Fruit fly (Drosophila melanogaster) whole organism, embryonic: ENCODE data around the gene mus201.

Source experiments
- Ada2b ChIP-seq: fragments of 200-800 bp; sonication (Bioruptor generic); IDR thresholded peaks from 2 replicates; pipeline ENCODE4 v1.3.6; 2022; ENCODE audit warnings: missing biosample characterization, missing genetic modification characterization
- Antp ChIP-seq: fragments of 200-800 bp; sonication (Bioruptor generic); optimal IDR thresholded peaks from 3 replicates; lab custom pipeline; 2016; ENCODE audit warnings: missing biosample characterization, missing genetic modification characterization
- CG1024 ChIP-seq: fragments of 200-800 bp; sonication (Bioruptor generic); IDR thresholded peaks from 2 replicates; pipeline ENCODE4 v1.3.6; 2022; ENCODE audit warnings: missing biosample characterization, missing genetic modification characterization
- CG10321 ChIP-seq: fragments of 200-800 bp; sonication (Bioruptor generic); IDR thresholded peaks from 2 replicates; pipeline ENCODE4 v1.3.6; 2022; ENCODE audit warnings: missing biosample characterization, missing genetic modification characterization
- CG10654 ChIP-seq: fragments of 200-800 bp; sonication (Bioruptor generic); optimal IDR thresholded peaks from 2 replicates; lab custom pipeline; 2016; ENCODE audit warnings: missing biosample characterization, missing genetic modification characterization
- CG11723 ChIP-seq: fragments of 200-800 bp; sonication (Bioruptor generic); optimal IDR thresholded peaks from 2 replicates; lab custom pipeline; 2017; ENCODE audit warnings: missing biosample characterization, mild to moderate bottlenecking, missing genetic modification characterization
- CG12391 ChIP-seq: fragments of 200-800 bp; sonication (Bioruptor generic); optimal IDR thresholded peaks from 3 replicates; lab custom pipeline; 2018; ENCODE audit warnings: missing biosample characterization, mild to moderate bottlenecking, missing genetic modification characterization, moderate library complexity
- CG13894 ChIP-seq: fragments of 200-800 bp; sonication (Bioruptor generic); optimal IDR thresholded peaks from 3 replicates; lab custom pipeline; 2018; ENCODE audit warnings: missing biosample characterization, mild to moderate bottlenecking, missing genetic modification characterization, moderate library complexity
- CG1603 ChIP-seq: fragments of 200-800 bp; sonication (Bioruptor generic); optimal IDR thresholded peaks from 2 replicates; lab custom pipeline; 2019; ENCODE audit warnings: missing biosample characterization, mild to moderate bottlenecking, missing genetic modification characterization, moderate library complexity
- CG17361 ChIP-seq: fragments of 200-800 bp; sonication (Bioruptor generic); IDR thresholded peaks from 3 replicates; pipeline ENCODE4 v1.3.6; 2022; ENCODE audit warnings: missing biosample characterization, missing genetic modification characterization
- CG18619 ChIP-seq: fragments of 200-800 bp; sonication (Bioruptor generic); optimal IDR thresholded peaks from 3 replicates; lab custom pipeline; 2017; ENCODE audit warnings: missing biosample characterization, mild to moderate bottlenecking, missing genetic modification characterization
- CG3281 ChIP-seq: fragments of 200-800 bp; sonication (Bioruptor generic); optimal IDR thresholded peaks from 3 replicates; lab custom pipeline; 2017; ENCODE audit warnings: missing biosample characterization, mild to moderate bottlenecking, missing genetic modification characterization
- CG3407 ChIP-seq: fragments of 200-800 bp; sonication (Bioruptor generic); optimal IDR thresholded peaks from 2 replicates; lab custom pipeline; 2018; ENCODE audit warnings: missing biosample characterization, mild to moderate bottlenecking, missing genetic modification characterization
- CG4854 ChIP-seq: fragments of 200-800 bp; sonication (Bioruptor generic); optimal IDR thresholded peaks from 2 replicates; lab custom pipeline; 2016; ENCODE audit warnings: missing biosample characterization, missing genetic modification characterization, inconsistent platforms
- CG6254 ChIP-seq: fragments of 200-800 bp; sonication (Bioruptor generic); optimal IDR thresholded peaks from 3 replicates; lab custom pipeline; 2017; ENCODE audit warnings: mild to moderate bottlenecking, missing biosample characterization, missing genetic modification reagents, missing genetic modification characterization
- CG6854 ChIP-seq: fragments of 200-800 bp; sonication (Bioruptor generic); optimal IDR thresholded peaks from 3 replicates; lab custom pipeline; 2017; ENCODE audit warnings: missing biosample characterization, mild to moderate bottlenecking, missing genetic modification characterization
- CG8290 ChIP-seq, 3 experiments: fragments of 200-800 bp; sonication (Bioruptor generic); optimal IDR thresholded peaks; 2 replicates each; lab custom pipeline; 2016 to 2019; ENCODE audit warnings: missing biosample characterization in 3 of 3, missing genetic modification characterization in 3 of 3, mild to moderate bottlenecking in 2 of 3, moderate library complexity in 1 of 3
- CG9727 ChIP-seq: fragments of 200-800 bp; sonication (Bioruptor generic); optimal IDR thresholded peaks from 3 replicates; lab custom pipeline; 2017; ENCODE audit warnings: missing biosample characterization, mild to moderate bottlenecking, missing genetic modification characterization
- CkIIα-i1 ChIP-seq: fragments of 200-800 bp; sonication (Bioruptor generic); IDR thresholded peaks from 2 replicates; pipeline ENCODE4 v1.3.6; 2022; ENCODE audit warnings: missing biosample characterization, missing genetic modification characterization
- E2f1 ChIP-seq: fragments of 200-800 bp; sonication (Bioruptor generic); IDR thresholded peaks from 2 replicates; pipeline ENCODE4 v1.3.6; 2022; ENCODE audit warnings: missing biosample characterization, missing genetic modification characterization
- HLH3B ChIP-seq: fragments of 200-800 bp; sonication (Bioruptor generic); IDR thresholded peaks from 2 replicates; pipeline ENCODE4 v1.3.6; 2022; ENCODE audit warnings: missing biosample characterization, missing genetic modification characterization
- HLHmδ ChIP-seq: fragments of 200-800 bp; sonication (Bioruptor generic); optimal IDR thresholded peaks from 2 replicates; lab custom pipeline; 2018; ENCODE audit warnings: missing biosample characterization, mild to moderate bottlenecking, missing genetic modification characterization, moderate library complexity
- Lim3 ChIP-seq: fragments of 200-800 bp; sonication (Bioruptor generic); IDR thresholded peaks from 2 replicates; pipeline ENCODE4 v1.3.6; 2022; ENCODE audit warnings: missing biosample characterization, missing genetic modification characterization
- Ptx1 ChIP-seq: fragments of 200-800 bp; sonication (Bioruptor generic); IDR thresholded peaks from 2 replicates; pipeline ENCODE4 v1.3.6; 2022; ENCODE audit warnings: missing biosample characterization, missing genetic modification characterization
- Ravus ChIP-seq: fragments of 200-800 bp; sonication (Bioruptor generic); IDR thresholded peaks from 2 replicates; pipeline ENCODE4 v1.3.6; 2022; ENCODE audit warnings: missing biosample characterization, missing genetic modification characterization
- Sry-δ ChIP-seq: fragments of 200-800 bp; sonication (Bioruptor generic); optimal IDR thresholded peaks from 2 replicates; lab custom pipeline; 2016; ENCODE audit warnings: missing biosample characterization, missing genetic modification characterization
- Trl ChIP-seq, 3 experiments: fragments of >200 bp in 2 of 3; fragments of 200-800 bp in 1 of 3; sonication (Bioruptor generic) in 1 of 3; optimal IDR thresholded peaks; 2 replicates in 1 of 3; 3 replicates in 2 of 3; lab custom pipeline; 2016 to 2017; ENCODE audit warnings: missing biosample characterization in 1 of 3, missing genetic modification characterization in 1 of 3
- Xrp1 ChIP-seq: fragments of 200-800 bp; sonication (Bioruptor generic); IDR thresholded peaks from 2 replicates; pipeline ENCODE4 v1.3.6; 2022; ENCODE audit warnings: missing biosample characterization, missing genetic modification characterization
- ab ChIP-seq: fragments of 200-800 bp; sonication (Bioruptor generic); optimal IDR thresholded peaks from 2 replicates; lab custom pipeline; 2016; ENCODE audit warnings: missing biosample characterization, missing genetic modification characterization
- az2 ChIP-seq: fragments of 200-800 bp; sonication (Bioruptor generic); optimal IDR thresholded peaks from 3 replicates; lab custom pipeline; 2016; ENCODE audit warnings: missing biosample characterization, missing genetic modification characterization
- chm ChIP-seq: fragments of 200-800 bp; sonication (Bioruptor generic); IDR thresholded peaks from 2 replicates; pipeline ENCODE4 v1.3.6; 2022; ENCODE audit warnings: missing biosample characterization, missing genetic modification characterization
- crol ChIP-seq: fragments of 200-800 bp; sonication (Bioruptor generic); IDR thresholded peaks from 2 replicates; pipeline ENCODE4 v1.3.6; 2022; ENCODE audit warnings: missing biosample characterization, missing genetic modification characterization
- danr ChIP-seq: fragments of 200-800 bp; sonication (Bioruptor generic); IDR thresholded peaks from 2 replicates; pipeline ENCODE4 v1.3.6; 2022; ENCODE audit warnings: missing biosample characterization, missing genetic modification characterization
- ems ChIP-seq: fragments of 200-800 bp; sonication (Bioruptor generic); optimal IDR thresholded peaks from 3 replicates; lab custom pipeline; 2016; ENCODE audit warnings: missing biosample characterization, missing genetic modification characterization
- eve ChIP-seq, 2 experiments: fragments of >200 bp; optimal IDR thresholded peaks; 2 replicates each; lab custom pipeline; 2017; ENCODE audit warnings: missing biosample characterization in 2 of 2, missing genetic modification characterization in 2 of 2
- jumu ChIP-seq: fragments of 200-800 bp; sonication (Bioruptor generic); optimal IDR thresholded peaks from 3 replicates; lab custom pipeline; 2016; ENCODE audit warnings: missing biosample characterization, missing genetic modification characterization
- kay ChIP-seq: fragments of 200-800 bp; sonication (Bioruptor generic); optimal IDR thresholded peaks from 2 replicates; lab custom pipeline; 2016; ENCODE audit warnings: missing biosample characterization, missing genetic modification characterization
- ken ChIP-seq: fragments of 200-800 bp; sonication (Bioruptor generic); IDR thresholded peaks from 3 replicates; pipeline ENCODE4 v1.3.6; 2022; ENCODE audit warnings: missing biosample characterization, missing genetic modification characterization
- onecut ChIP-seq: fragments of 200-800 bp; sonication (Bioruptor generic); IDR thresholded peaks from 2 replicates; pipeline ENCODE4 v1.3.6; 2022; ENCODE audit warnings: missing biosample characterization, missing genetic modification characterization
- scrt ChIP-seq: fragments of 200-800 bp; sonication (Bioruptor generic); optimal IDR thresholded peaks from 2 replicates; lab custom pipeline; 2018; ENCODE audit warnings: missing biosample characterization, mild to moderate bottlenecking, missing genetic modification characterization, moderate library complexity
- sd ChIP-seq: fragments of 200-800 bp; sonication (Bioruptor generic); optimal IDR thresholded peaks from 3 replicates; lab custom pipeline; 2018; ENCODE audit warnings: missing biosample characterization, mild to moderate bottlenecking, missing genetic modification characterization, moderate library complexity
- sob ChIP-seq: fragments of 200-800 bp; sonication (Bioruptor generic); IDR thresholded peaks from 2 replicates; pipeline ENCODE4 v1.3.6; 2022; ENCODE audit warnings: missing biosample characterization, missing genetic modification characterization
- sqz ChIP-seq: fragments of 200-800 bp; sonication (Bioruptor generic); optimal IDR thresholded peaks from 3 replicates; lab custom pipeline; 2018; ENCODE audit warnings: missing biosample characterization, mild to moderate bottlenecking, missing genetic modification characterization
- tio ChIP-seq: fragments of 200-800 bp; sonication (Bioruptor generic); optimal IDR thresholded peaks from 2 replicates; lab custom pipeline; 2017; ENCODE audit warnings: missing biosample characterization, missing genetic modification characterization, inconsistent platforms
- ttk ChIP-seq: fragments of 200-800 bp; sonication (Bioruptor generic); IDR thresholded peaks from 2 replicates; pipeline ENCODE4 v2.1.2; 2022; ENCODE audit warnings: missing biosample characterization, missing genetic modification characterization
- vfl ChIP-seq: fragments of 200-800 bp; sonication (Bioruptor generic); optimal IDR thresholded peaks from 2 replicates; lab custom pipeline; 2016; ENCODE audit warnings: missing biosample characterization, missing genetic modification characterization
- vvl ChIP-seq: fragments of 200-800 bp; sonication (Bioruptor generic); IDR thresholded peaks from 2 replicates; pipeline ENCODE4 v1.3.6; 2022; ENCODE audit warnings: missing biosample characterization, missing genetic modification characterization
- wdn ChIP-seq: fragments of 200-800 bp; sonication (Bioruptor generic); IDR thresholded peaks from 2 replicates; pipeline ENCODE4 v1.3.6; 2022; ENCODE audit warnings: missing biosample characterization, missing genetic modification characterization
- zf30C ChIP-seq: fragments of 200-800 bp; sonication (Bioruptor generic); optimal IDR thresholded peaks from 3 replicates; lab custom pipeline; 2018; ENCODE audit warnings: missing biosample characterization, mild to moderate bottlenecking, missing genetic modification characterization

Gene mus201

DNA sequence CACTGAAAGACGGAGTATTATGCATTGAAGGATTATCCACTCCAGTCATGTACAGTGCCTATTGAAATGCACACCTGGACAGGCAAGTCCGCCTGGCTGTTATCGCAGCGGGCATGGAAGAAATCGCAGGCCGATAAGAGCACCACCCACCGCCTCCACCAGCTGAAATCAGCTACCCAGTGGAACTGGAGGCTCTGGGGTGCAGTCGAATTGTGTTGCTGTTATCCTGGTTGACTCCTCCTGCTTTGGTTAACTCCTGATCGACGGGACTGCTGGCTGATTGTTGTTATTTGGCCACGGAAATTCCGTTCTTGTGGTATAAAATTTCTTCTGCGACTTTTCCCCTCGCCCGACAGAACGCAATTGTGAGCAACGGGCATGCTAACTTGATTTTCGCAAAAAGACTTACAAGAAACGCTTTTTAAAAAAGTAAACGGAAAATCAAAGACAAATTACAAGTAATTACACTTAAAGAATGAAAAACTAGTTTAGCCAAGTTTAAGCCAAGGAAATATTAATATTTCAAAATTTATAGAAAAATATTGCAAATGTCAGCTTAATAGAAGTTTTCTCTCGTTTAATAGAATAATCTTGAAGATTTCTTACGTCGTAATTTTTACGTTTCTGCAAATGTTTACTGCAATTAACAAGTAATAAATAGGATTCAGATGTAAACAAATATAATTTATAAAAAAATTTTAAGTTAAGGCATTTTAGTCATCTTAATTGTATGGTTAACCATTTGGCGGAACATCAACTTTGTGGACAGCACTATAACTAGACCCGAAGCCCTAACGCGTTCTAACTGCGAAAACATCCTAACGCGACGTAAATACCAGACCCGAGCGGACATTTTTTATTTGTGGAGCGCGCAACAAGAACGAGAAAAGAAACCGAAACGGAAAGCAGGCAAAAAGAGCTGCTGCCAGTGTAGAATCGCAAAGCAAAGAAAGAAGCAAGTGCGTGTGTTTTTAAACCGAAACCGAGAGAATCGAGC lies 22.8 kb upstream of the mus201 start, which contains the start of the genes CG13398 and Akap200 (continued):
- no peak for TF ChIP-seq CkIIα-i1 (GFP tag; lab: Robert Waterston, UW)
- no peak for TF ChIP-seq Ada2b (GFP tag; lab: Robert Waterston, UW)
- no peak for TF ChIP-seq Trl (optimal IDR thresholded peaks at IDR 0.05; lab: Kevin White, UChicago)
- TF ChIP-seq Trl (GFP tag; optimal IDR thresholded peaks at IDR 0.05; lab: Kevin White, UChicago), result no peak
- peak; percentile 4 for TF ChIP-seq CG18619 (GFP tag; lab: Kevin White, UChicago)
- no peak for TF ChIP-seq CG11723 (GFP tag; lab: Kevin White, UChicago)
- no peak for TF ChIP-seq CG13894
- TF ChIP-seq sob (GFP tag; lab: Robert Waterston, UW), result no peak
- TF ChIP-seq az2, result peak; percentile 17
- TF ChIP-seq CG3281 (GFP tag; lab: Kevin White, UChicago), result no peak
- TF ChIP-seq CG1603 (tag; lab: Kevin White, UChicago), result peak; percentile 34
- TF ChIP-seq Xrp1 (GFP tag; lab: Robert Waterston, UW), result no peak
- TF ChIP-seq chm, result no peak
- no peak for TF ChIP-seq ab (GFP tag; lab: Kevin White, UChicago)
- TF ChIP-seq CG10654, result no peak
- no peak for TF ChIP-seq CG6254 (GFP tag; lab: Kevin White, UChicago)
- TF ChIP-seq CG6854 (GFP tag; lab: Kevin White, UChicago), result no peak
- peak; percentile 65 for TF ChIP-seq CG12391
- no peak for TF ChIP-seq E2f1 (GFP tag; lab: Robert Waterston, UW)
- TF ChIP-seq jumu (GFP tag; lab: Kevin White, UChicago), result no peak
- TF ChIP-seq zf30C (GFP tag; lab: Kevin White, UChicago), result no peak
- no peak for TF ChIP-seq CG10321
- TF ChIP-seq ken (GFP tag; lab: Robert Waterston, UW), result 0 out of 3 replicates have a peak, but pooled peaks have one; percentile 25
- TF ChIP-seq Ravus (GFP tag; lab: Robert Waterston, UW), result no peak
- TF ChIP-seq HLH3B (GFP tag; lab: Robert Waterston, UW), result no peak
- TF ChIP-seq ems (GFP tag; lab: Kevin White, UChicago), result no peak
- TF ChIP-seq crol (GFP tag; lab: Robert Waterston, UW), result peak; percentile 90
- TF ChIP-seq kay, result no peak
- no peak for TF ChIP-seq CG1024 (GFP tag; lab: Robert Waterston, UW)
- TF ChIP-seq Ptx1, result 0 out of 2 replicates have a peak, but pooled peaks have one; percentile 32
- TF ChIP-seq CG3407, result no peak
- TF ChIP-seq danr, result no peak
- no peak for TF ChIP-seq Sry-δ (GFP tag; lab: Kevin White, UChicago)
- peak; percentile 76 for TF ChIP-seq CG17361
- TF ChIP-seq onecut, result no peak
- TF ChIP-seq wdn (GFP tag; lab: Robert Waterston, UW), result no peak
- TF ChIP-seq vvl (GFP tag; lab: Robert Waterston, UW), result no peak; the same call in none of the 2 replicates
- no peak for TF ChIP-seq CG8290 (GFP tag; optimal IDR thresholded peaks at IDR 0.05; lab: Kevin White, UChicago)
- no peak for TF ChIP-seq CG8290 (tag; optimal IDR thresholded peaks at IDR 0.05; lab: Kevin White, UChicago)
- TF ChIP-seq CG9727 (GFP tag; lab: Kevin White, UChicago), result peak; percentile 38
- TF ChIP-seq vfl (GFP tag; lab: Kevin White, UChicago), result no peak
- TF ChIP-seq scrt, result no peak
- TF ChIP-seq CG4854, result no peak
- TF ChIP-seq tio (GFP tag; lab: Kevin White, UChicago), result peak; percentile 52
- no peak for TF ChIP-seq Lim3 (GFP tag; lab: Robert Waterston, UW)
- peak; percentile 67 for TF ChIP-seq HLHmδ (GFP tag; lab: Kevin White, UChicago)
- TF ChIP-seq sd (tag; lab: Kevin White, UChicago), result peak; percentile 26
- no peak for TF ChIP-seq ttk
- no peak for TF ChIP-seq Antp (GFP tag; lab: Kevin White, UChicago)
- TF ChIP-seq sqz (GFP tag; lab: Kevin White, UChicago), result no peak
- no peak for TF ChIP-seq eve (GFP tag; optimal IDR thresholded peaks at IDR 0.05; lab: Kevin White, UChicago)
